Fruit fly (Drosophila melanogaster) whole organism, embryonic: ENCODE results near the gene CG10031.

Experiments used
- Atf-2 ChIP-seq: fragments of 200-800 bp; sonication (Bioruptor generic); optimal IDR thresholded peaks from 2 replicates; lab custom pipeline; 2016; ENCODE audit warnings: missing biosample characterization, missing genetic modification characterization
- Atf6 ChIP-seq: fragments of 200-800 bp; sonication (Bioruptor generic); IDR thresholded peaks from 2 replicates; pipeline ENCODE4 v1.3.6; 2022; ENCODE audit warnings: missing biosample characterization, missing genetic modification characterization
- CG1024 ChIP-seq: fragments of 200-800 bp; sonication (Bioruptor generic); IDR thresholded peaks from 2 replicates; pipeline ENCODE4 v1.3.6; 2022; ENCODE audit warnings: missing biosample characterization, missing genetic modification characterization
- CG10462 ChIP-seq: fragments of 200-800 bp; sonication (Bioruptor generic); optimal IDR thresholded peaks from 2 replicates; lab custom pipeline; 2016; ENCODE audit warnings: missing biosample characterization, missing genetic modification characterization
- CG10565 ChIP-seq: fragments of 200-800 bp; sonication (Bioruptor generic); optimal IDR thresholded peaks from 3 replicates; lab custom pipeline; 2016; ENCODE audit warnings: missing biosample characterization, mild to moderate bottlenecking, missing genetic modification characterization
- CG12104 ChIP-seq: fragments of 200-800 bp; sonication (Bioruptor generic); optimal IDR thresholded peaks from 3 replicates; lab custom pipeline; 2016; ENCODE audit warnings: missing biosample characterization, missing genetic modification characterization
- CG12744 ChIP-seq: fragments of 200-800 bp; sonication (Bioruptor generic); optimal IDR thresholded peaks from 2 replicates; lab custom pipeline; 2016; ENCODE audit warnings: missing biosample characterization, missing genetic modification characterization
- CG13775 ChIP-seq: fragments of 200-800 bp; sonication (Bioruptor generic); optimal IDR thresholded peaks from 3 replicates; lab custom pipeline; 2017; ENCODE audit warnings: missing biosample characterization, mild to moderate bottlenecking, missing genetic modification characterization
- CG2116 ChIP-seq: fragments of 200-800 bp; sonication (Bioruptor generic); optimal IDR thresholded peaks from 3 replicates; lab custom pipeline; 2018; ENCODE audit warnings: missing biosample characterization, mild to moderate bottlenecking, missing genetic modification characterization
- CG2129 ChIP-seq: fragments of 200-800 bp; sonication (Bioruptor generic); IDR thresholded peaks from 2 replicates; pipeline ENCODE4 v1.3.6; 2022; ENCODE audit warnings: missing biosample characterization, missing genetic modification characterization; ENCODE audit not compliant: partially characterized antibody
- CG30020 ChIP-seq: fragments of 200-800 bp; optimal IDR thresholded peaks from 2 replicates; lab custom pipeline; 2019; ENCODE audit warnings: missing biosample characterization, mild to moderate bottlenecking, missing genetic modification characterization, moderate library complexity
- CG3163 ChIP-seq: fragments of 200-800 bp; sonication (Bioruptor generic); optimal IDR thresholded peaks from 3 replicates; lab custom pipeline; 2016; ENCODE audit warnings: missing biosample characterization, missing genetic modification characterization
- CG32532 ChIP-seq: fragments of 200-800 bp; sonication (Bioruptor generic); IDR thresholded peaks from 2 replicates; pipeline ENCODE4 v1.3.6; 2022; ENCODE audit warnings: missing biosample characterization, missing genetic modification characterization
- CG33557 ChIP-seq: fragments of 200-800 bp; sonication (Bioruptor generic); optimal IDR thresholded peaks from 2 replicates; lab custom pipeline; 2019; ENCODE audit warnings: missing biosample characterization, mild to moderate bottlenecking, missing genetic modification characterization, moderate library complexity
- CG4404 ChIP-seq: fragments of 200-800 bp; sonication (Bioruptor generic); IDR thresholded peaks from 2 replicates; pipeline ENCODE4 v1.3.6; 2022; ENCODE audit warnings: missing biosample characterization, missing genetic modification characterization
- CG6254 ChIP-seq: fragments of 200-800 bp; sonication (Bioruptor generic); optimal IDR thresholded peaks from 3 replicates; lab custom pipeline; 2017; ENCODE audit warnings: mild to moderate bottlenecking, missing biosample characterization, missing genetic modification reagents, missing genetic modification characterization
- Camta ChIP-seq: fragments of 200-800 bp; sonication (Bioruptor generic); optimal IDR thresholded peaks from 2 replicates; lab custom pipeline; 2016; ENCODE audit warnings: missing biosample characterization, missing genetic modification characterization
- Drgx ChIP-seq: fragments of 200-800 bp; sonication (Bioruptor generic); IDR thresholded peaks from 2 replicates; pipeline ENCODE4 v1.3.6; 2022; ENCODE audit warnings: missing biosample characterization, missing genetic modification characterization
- H15 ChIP-seq: fragments of 200-800 bp; sonication (Bioruptor generic); IDR thresholded peaks from 3 replicates; pipeline ENCODE4 v1.3.6; 2022; ENCODE audit warnings: missing biosample characterization, missing genetic modification characterization
- HHEX ChIP-seq: fragments of 200-800 bp; sonication (Bioruptor generic); optimal IDR thresholded peaks from 3 replicates; lab custom pipeline; 2017; ENCODE audit warnings: missing biosample characterization, mild to moderate bottlenecking, missing genetic modification characterization, missing genetic modification reagents
- MBD-R2 ChIP-seq: fragments of 200-800 bp; sonication (Bioruptor generic); IDR thresholded peaks from 2 replicates; pipeline ENCODE4 v1.3.6; 2022; ENCODE audit warnings: missing biosample characterization, missing genetic modification characterization
- NC2β ChIP-seq: fragments of 200-800 bp; sonication (Bioruptor generic); optimal IDR thresholded peaks from 2 replicates; lab custom pipeline; 2016; ENCODE audit warnings: missing biosample characterization, missing genetic modification characterization
- Ravus ChIP-seq: fragments of 200-800 bp; sonication (Bioruptor generic); IDR thresholded peaks from 2 replicates; pipeline ENCODE4 v1.3.6; 2022; ENCODE audit warnings: missing biosample characterization, missing genetic modification characterization
- Rfx ChIP-seq: fragments of 200-800 bp; sonication (Bioruptor generic); IDR thresholded peaks from 2 replicates; pipeline ENCODE4 v1.3.6; 2022; ENCODE audit warnings: missing biosample characterization, missing genetic modification characterization
- Rx ChIP-seq: fragments of 200-800 bp; sonication (Bioruptor generic); IDR thresholded peaks from 2 replicates; pipeline ENCODE4 v1.3.6; 2022; ENCODE audit warnings: missing biosample characterization, missing genetic modification characterization
- Six4 ChIP-seq: fragments of 200-800 bp; sonication (Bioruptor generic); optimal IDR thresholded peaks from 2 replicates; lab custom pipeline; 2016; ENCODE audit warnings: missing biosample characterization, missing genetic modification characterization
- Trl ChIP-seq, 3 experiments: fragments of >200 bp in 2 of 3; fragments of 200-800 bp in 1 of 3; sonication (Bioruptor generic) in 1 of 3; optimal IDR thresholded peaks; 2 replicates in 1 of 3; 3 replicates in 2 of 3; lab custom pipeline; 2016 to 2017; ENCODE audit warnings: missing biosample characterization in 1 of 3, missing genetic modification characterization in 1 of 3
- Xbp1 ChIP-seq: fragments of 200-800 bp; sonication (Bioruptor generic); optimal IDR thresholded peaks from 3 replicates; lab custom pipeline; 2016; ENCODE audit warnings: missing biosample characterization, mild to moderate bottlenecking, missing genetic modification characterization
- az2 ChIP-seq: fragments of 200-800 bp; sonication (Bioruptor generic); optimal IDR thresholded peaks from 3 replicates; lab custom pipeline; 2016; ENCODE audit warnings: missing biosample characterization, missing genetic modification characterization
- bsh ChIP-seq, 2 experiments: fragments of 200-800 bp; sonication (Bioruptor generic); optimal IDR thresholded peaks; 2 replicates each; lab custom pipeline; 2017 to 2018; ENCODE audit warnings: mild to moderate bottlenecking in 2 of 2, missing biosample characterization in 2 of 2, missing genetic modification characterization in 2 of 2, moderate library complexity in 1 of 2
- cad ChIP-seq: fragments of >200 bp; optimal IDR thresholded peaks from 2 replicates; lab custom pipeline; 2017; ENCODE audit warnings: missing biosample characterization, missing genetic modification characterization
- cas ChIP-seq: fragments of 200-800 bp; sonication (Bioruptor generic); IDR thresholded peaks from 2 replicates; pipeline ENCODE4 v1.3.6; 2022; ENCODE audit warnings: missing biosample characterization, missing genetic modification characterization
- cwo ChIP-seq: fragments of 200-800 bp; sonication (Bioruptor generic); optimal IDR thresholded peaks from 3 replicates; lab custom pipeline; 2017; ENCODE audit warnings: missing biosample characterization, missing genetic modification characterization, mild to moderate bottlenecking, moderate library complexity, missing genetic modification reagents
- dysf ChIP-seq: fragments of 200-800 bp; sonication (Bioruptor generic); IDR thresholded peaks from 3 replicates; pipeline ENCODE4 v1.3.6; 2022; ENCODE audit warnings: missing biosample characterization, missing genetic modification characterization
- fd102C ChIP-seq: fragments of 200-800 bp; sonication (Bioruptor generic); optimal IDR thresholded peaks from 2 replicates; lab custom pipeline; 2018; ENCODE audit warnings: missing biosample characterization, mild to moderate bottlenecking, missing genetic modification characterization, moderate library complexity
- gce ChIP-seq: fragments of 200-800 bp; sonication (Bioruptor generic); IDR thresholded peaks from 3 replicates; pipeline ENCODE4 v1.3.6; 2022; ENCODE audit warnings: missing biosample characterization, missing genetic modification characterization
- gcm ChIP-seq: fragments of 200-800 bp; sonication (Bioruptor generic); optimal IDR thresholded peaks from 2 replicates; lab custom pipeline; 2019; ENCODE audit warnings: missing biosample characterization, mild to moderate bottlenecking, missing genetic modification characterization, moderate library complexity
- ind ChIP-seq: fragments of 200-800 bp; sonication (Bioruptor generic); optimal IDR thresholded peaks from 3 replicates; lab custom pipeline; 2016; ENCODE audit warnings: missing biosample characterization, missing genetic modification characterization
- kay ChIP-seq: fragments of 200-800 bp; sonication (Bioruptor generic); optimal IDR thresholded peaks from 2 replicates; lab custom pipeline; 2016; ENCODE audit warnings: missing biosample characterization, missing genetic modification characterization
- knrl ChIP-seq: fragments of 200-800 bp; sonication (Bioruptor generic); IDR thresholded peaks from 3 replicates; pipeline ENCODE4 v1.3.6; 2022; ENCODE audit warnings: missing biosample characterization, missing genetic modification characterization; ENCODE audit not compliant: partially characterized antibody
- lab ChIP-seq: fragments of 200-800 bp; sonication (Bioruptor generic); optimal IDR thresholded peaks from 3 replicates; lab custom pipeline; 2017; ENCODE audit warnings: missing biosample characterization, missing genetic modification characterization, mild to moderate bottlenecking, moderate library complexity, missing genetic modification reagents
- luna ChIP-seq: fragments of 200-800 bp; sonication (Bioruptor generic); optimal IDR thresholded peaks from 2 replicates; lab custom pipeline; 2016; ENCODE audit warnings: missing biosample characterization, missing genetic modification characterization
- nau ChIP-seq: fragments of 200-800 bp; sonication (Bioruptor generic); optimal IDR thresholded peaks from 3 replicates; lab custom pipeline; 2017; ENCODE audit warnings: missing biosample characterization, mild to moderate bottlenecking, missing genetic modification characterization, missing genetic modification reagents
- oc ChIP-seq: fragments of 200-800 bp; sonication (Bioruptor generic); optimal IDR thresholded peaks from 2 replicates; lab custom pipeline; 2018; ENCODE audit warnings: missing biosample characterization, mild to moderate bottlenecking, missing genetic modification characterization, moderate library complexity
- peb ChIP-seq: fragments of 200-800 bp; sonication (Bioruptor generic); IDR thresholded peaks from 2 replicates; pipeline ENCODE4 v1.3.6; 2022; ENCODE audit warnings: missing biosample characterization, missing genetic modification characterization
- row ChIP-seq: fragments of 200-800 bp; sonication (Bioruptor generic); IDR thresholded peaks from 3 replicates; pipeline ENCODE4 v1.3.6; 2022; ENCODE audit warnings: missing biosample characterization, missing genetic modification characterization
- schlank ChIP-seq: fragments of 200-800 bp; sonication (Bioruptor generic); optimal IDR thresholded peaks from 2 replicates; lab custom pipeline; 2018; ENCODE audit warnings: missing biosample characterization, mild to moderate bottlenecking, missing genetic modification characterization
- seq ChIP-seq: fragments of 200-800 bp; sonication (Bioruptor generic); IDR thresholded peaks from 2 replicates; pipeline ENCODE4 v1.3.6; 2022; ENCODE audit warnings: missing biosample characterization, missing genetic modification characterization
- slbo ChIP-seq: fragments of 200-800 bp; sonication (Bioruptor generic); IDR thresholded peaks from 2 replicates; pipeline ENCODE4 v1.3.6; 2022; ENCODE audit warnings: missing biosample characterization, missing genetic modification characterization
- sqz ChIP-seq: fragments of 200-800 bp; sonication (Bioruptor generic); optimal IDR thresholded peaks from 3 replicates; lab custom pipeline; 2018; ENCODE audit warnings: missing biosample characterization, mild to moderate bottlenecking, missing genetic modification characterization

CG10031 gene

dm6 chr2L:3656667-3657066, 42.2 kb downstream of the CG10031 start, which contains the start of gene for (continued):
- TF ChIP-seq Atf-2 (no peak), H15 (GFP tag; lab: Robert Waterston, UW) (no peak), CG10565 (GFP tag; lab: Kevin White, UChicago) (no peak), HHEX (GFP tag; lab: Kevin White, UChicago) (no peak), lab (peak; percentile 20), CG12744 (GFP tag; lab: Kevin White, UChicago) (no peak), row (GFP tag; lab: Robert Waterston, UW) (peak; percentile 6; the same call in 1 of the 3 replicates), CG4404 (no peak), gcm (no peak), bsh (GFP tag; optimal IDR thresholded peaks at IDR 0.05; lab: Kevin White, UChicago) (no peak), CG2116 (GFP tag; lab: Kevin White, UChicago) (no peak), oc (tag; lab: Kevin White, UChicago) (no peak)

dm6 chr2L:3655698-3656105, 43.2 kb downstream of the CG10031 start:
- TF ChIP-seq Xbp1 (GFP tag; lab: Kevin White, UChicago), result peak; percentile 99
- peak; percentile 96 for TF ChIP-seq CG12104 (GFP tag; lab: Kevin White, UChicago)
- peak; percentile 98 for TF ChIP-seq slbo (GFP tag; lab: Robert Waterston, UW)
- TF ChIP-seq Rfx (GFP tag; lab: Robert Waterston, UW), result peak; percentile 98
- TF ChIP-seq ind, result peak; percentile 99
- peak; percentile 97 for TF ChIP-seq nau (GFP tag; lab: Kevin White, UChicago)
- TF ChIP-seq Atf6 (GFP tag; lab: Robert Waterston, UW), result peak; percentile 98
- TF ChIP-seq CG6254 (GFP tag; lab: Kevin White, UChicago), result peak; percentile 96
- TF ChIP-seq knrl, result no peak
- TF ChIP-seq lab, result peak; percentile 99
- TF ChIP-seq cad (GFP tag; lab: Kevin White, UChicago), result no peak
- TF ChIP-seq CG2129 (GFP tag; lab: Robert Waterston, UW), result no peak
- TF ChIP-seq dysf (GFP tag; lab: Robert Waterston, UW), result peak; percentile 99
- peak; percentile 98 for TF ChIP-seq MBD-R2 (GFP tag; lab: Robert Waterston, UW)
- TF ChIP-seq schlank (tag; lab: Kevin White, UChicago), result peak; percentile 98
- peak; percentile 95 for TF ChIP-seq kay
- peak; percentile 100 for TF ChIP-seq Drgx (GFP tag; lab: Robert Waterston, UW)
- TF ChIP-seq CG30020, result peak; percentile 87
- TF ChIP-seq CG33557, result peak; percentile 97
- TF ChIP-seq CG13775, result peak; percentile 98
- peak; percentile 78 to 89 for TF ChIP-seq Trl (optimal IDR thresholded peaks at IDR 0.05; lab: Kevin White, UChicago)
- peak; percentile 98 for TF ChIP-seq Trl (GFP tag; optimal IDR thresholded peaks at IDR 0.05; lab: Kevin White, UChicago)
- TF ChIP-seq cas, result peak; percentile 94
- peak; percentile 94 for TF ChIP-seq Ravus (GFP tag; lab: Robert Waterston, UW)
- TF ChIP-seq sqz (GFP tag; lab: Kevin White, UChicago), result peak; percentile 97
- peak; percentile 99 for TF ChIP-seq CG32532 (GFP tag; lab: Robert Waterston, UW)
- peak; percentile 94 for TF ChIP-seq CG3163
- peak; percentile 96 for TF ChIP-seq luna (GFP tag; lab: Kevin White, UChicago)
- peak; percentile 98 for TF ChIP-seq Six4 (GFP tag; lab: Kevin White, UChicago)
- TF ChIP-seq seq (GFP tag; lab: Robert Waterston, UW), result peak; percentile 98
- peak; percentile 98 for TF ChIP-seq Camta (GFP tag; lab: Kevin White, UChicago)
- peak; percentile 98 for TF ChIP-seq az2
- peak; percentile 96 for TF ChIP-seq Rx
- TF ChIP-seq CG1024 (GFP tag; lab: Robert Waterston, UW), result peak; percentile 94
- TF ChIP-seq cwo, result peak; percentile 97
- peak; percentile 97 for TF ChIP-seq peb (GFP tag; lab: Robert Waterston, UW)
- peak; percentile 98 for TF ChIP-seq gce
- peak; percentile 69 for TF ChIP-seq fd102C
- peak; percentile 98 for TF ChIP-seq NC2β (GFP tag; lab: Kevin White, UChicago)
- peak; percentile 96 for TF ChIP-seq CG10462 (GFP tag; lab: Kevin White, UChicago)
